Fruit fly (Drosophila melanogaster): ENCODE data around the gene MED20.

Gene MED20

DNA sequence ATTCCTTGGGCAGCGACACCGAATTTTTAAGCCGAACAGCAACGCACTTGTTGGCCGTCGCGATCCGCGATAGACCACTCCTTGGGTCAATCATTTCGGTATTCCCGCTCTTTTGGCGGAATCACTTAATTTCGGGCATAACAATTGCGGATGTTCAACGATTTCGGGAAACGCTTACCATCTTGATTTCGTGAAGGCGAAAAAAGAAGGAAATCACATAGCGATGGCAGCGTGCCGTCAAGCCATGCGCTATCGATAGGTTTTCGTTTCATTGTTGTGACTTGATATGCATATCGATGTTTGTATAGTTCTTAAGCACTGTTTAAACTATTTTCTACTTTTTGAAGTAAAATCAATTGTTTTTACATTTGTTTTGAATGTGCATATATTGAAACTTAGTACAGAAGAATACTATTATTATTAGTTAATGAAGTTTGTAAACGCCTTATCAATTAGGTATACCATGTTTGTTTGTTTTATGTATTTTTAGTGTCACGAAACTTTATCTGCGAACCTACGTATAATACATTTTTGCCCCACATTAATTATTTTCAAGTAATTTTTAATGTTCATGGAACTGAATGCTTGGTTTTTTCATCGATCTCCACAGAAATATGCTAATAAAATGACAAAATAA is 29.9 kb downstream of the MED20 start, which contains the start of gene RpL36A:
Gene RpL36A (minus strand): TSS at position 265 of the 637 bp plus-strand sequence.
- no peak for TF ChIP-seq CG10348 (GFP tag; IDR thresholded peaks at IDR 0.05)
- peak; percentile 34 for TF ChIP-seq CG15710 (tag; optimal IDR thresholded peaks at IDR 0.05)
- TF ChIP-seq rn (GFP tag; IDR thresholded peaks at IDR 0.05), result no peak
- no peak; the same call in 1 of the 2 replicates for TF ChIP-seq CG12605 (GFP tag; IDR thresholded peaks at IDR 0.05)
- peak; percentile 18 for TF ChIP-seq CG8159 (tag; optimal IDR thresholded peaks at IDR 0.05)
- TF ChIP-seq EcR (GFP tag; optimal IDR thresholded peaks at IDR 0.05), result no peak
- TF ChIP-seq CG13204 (GFP tag; optimal IDR thresholded peaks at IDR 0.05), result no peak
- TF ChIP-seq CG8301 (tag; optimal IDR thresholded peaks at IDR 0.05), result no peak
- peak; percentile 12 for TF ChIP-seq CG34367 (tag; optimal IDR thresholded peaks at IDR 0.05)
- peak; percentile 28; the same call in 1 of the 2 replicates for TF ChIP-seq Ets98B (GFP tag; IDR thresholded peaks at IDR 0.05)
- TF ChIP-seq D1 (tag; optimal IDR thresholded peaks at IDR 0.05), result no peak
- peak; percentile 6 for TF ChIP-seq Snoo (tag; optimal IDR thresholded peaks at IDR 0.05)
- TF ChIP-seq CG4496 (GFP tag; IDR thresholded peaks at IDR 0.05), result no peak; the same call in 2 of the 3 replicates
- TF ChIP-seq CG14655 (GFP tag; optimal IDR thresholded peaks at IDR 0.05), result no peak
- no peak for TF ChIP-seq CG32121 (GFP tag; IDR thresholded peaks at IDR 0.05)
- TF ChIP-seq fd96Ca (GFP tag; IDR thresholded peaks at IDR 0.05), result peak; percentile 34; the same call in 1 of the 3 replicates
- TF ChIP-seq Pif1A (GFP tag; optimal IDR thresholded peaks at IDR 0.05), result no peak
- TF ChIP-seq gl (tag; optimal IDR thresholded peaks at IDR 0.05), result peak; percentile 33
- no peak for TF ChIP-seq CG9948 (tag; optimal IDR thresholded peaks at IDR 0.05)
- no peak for TF ChIP-seq CG17806 (tag; optimal IDR thresholded peaks at IDR 0.05)
- TF ChIP-seq Pif1B (GFP tag; optimal IDR thresholded peaks at IDR 0.05), result no peak

DNA sequence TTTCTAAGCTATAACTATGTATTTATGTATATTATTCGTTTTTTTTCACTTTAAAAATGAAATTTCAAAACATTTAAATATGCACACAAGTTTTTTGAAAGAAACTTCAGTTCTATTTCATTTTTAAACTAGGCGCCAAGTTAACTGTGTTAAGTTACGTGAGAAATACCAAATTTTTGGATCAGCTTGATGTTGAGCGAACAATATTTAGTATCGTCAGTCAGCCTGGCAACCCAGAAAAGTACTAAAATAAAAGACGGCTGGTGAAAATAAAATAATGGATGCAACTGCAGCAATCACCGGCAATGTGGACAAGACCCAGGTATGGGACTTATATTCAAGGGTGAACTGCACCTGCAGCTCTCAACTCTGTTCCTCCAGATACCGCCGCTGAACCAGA is 31.8 kb downstream of the MED20 start, which contains the start of gene CCDC53:
Gene CCDC53 (plus strand): TSS at position 235 of the 400 bp plus-strand sequence.
- TF ChIP-seq CG9948 (tag; optimal IDR thresholded peaks at IDR 0.05), result no peak
- TF ChIP-seq Pif1B (GFP tag; optimal IDR thresholded peaks at IDR 0.05), result no peak
- no peak for TF ChIP-seq CG34367 (tag; optimal IDR thresholded peaks at IDR 0.05)
- no peak for TF ChIP-seq rn (GFP tag; IDR thresholded peaks at IDR 0.05)
- no peak for TF ChIP-seq CG14655 (GFP tag; optimal IDR thresholded peaks at IDR 0.05)
- TF ChIP-seq CG4496 (GFP tag; IDR thresholded peaks at IDR 0.05), result no peak
- TF ChIP-seq CG8301 (tag; optimal IDR thresholded peaks at IDR 0.05), result no peak
- no peak for TF ChIP-seq CG32121 (GFP tag; IDR thresholded peaks at IDR 0.05)
- no peak for TF ChIP-seq EcR (GFP tag; optimal IDR thresholded peaks at IDR 0.05)
- TF ChIP-seq CG15710 (tag; optimal IDR thresholded peaks at IDR 0.05), result no peak
- no peak for TF ChIP-seq CG12605 (GFP tag; IDR thresholded peaks at IDR 0.05)
- no peak for TF ChIP-seq CG17806 (tag; optimal IDR thresholded peaks at IDR 0.05)
- TF ChIP-seq CG13204 (GFP tag; optimal IDR thresholded peaks at IDR 0.05), result no peak
- TF ChIP-seq fd96Ca (GFP tag; IDR thresholded peaks at IDR 0.05), result no peak
- TF ChIP-seq gl (tag; optimal IDR thresholded peaks at IDR 0.05), result no peak
- no peak for TF ChIP-seq D1 (tag; optimal IDR thresholded peaks at IDR 0.05)
- TF ChIP-seq CG8159 (tag; optimal IDR thresholded peaks at IDR 0.05), result no peak
- TF ChIP-seq Pif1A (GFP tag; optimal IDR thresholded peaks at IDR 0.05), result no peak
- no peak for TF ChIP-seq Ets98B (GFP tag; IDR thresholded peaks at IDR 0.05)
- TF ChIP-seq Snoo (tag; optimal IDR thresholded peaks at IDR 0.05), result no peak

DNA sequence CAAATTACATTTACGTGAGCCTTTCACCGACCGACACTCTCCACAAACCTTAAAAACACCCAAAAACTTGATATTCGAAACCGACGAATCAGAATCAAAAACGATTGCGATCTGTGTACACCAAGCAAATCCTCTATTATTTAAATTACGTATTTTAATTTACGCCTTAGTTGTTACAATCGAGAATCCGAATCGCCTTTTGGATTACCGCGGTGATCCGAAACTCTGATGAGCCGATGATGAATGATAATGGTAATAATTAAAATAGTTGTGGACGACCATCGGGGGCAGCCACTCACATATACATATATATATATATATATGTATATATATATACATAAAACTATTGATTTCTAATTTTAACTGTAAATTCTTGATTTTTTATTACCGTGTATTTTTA is 33.0 kb downstream of the MED20 start, which contains the start of gene CG7367:
Gene CG7367 (minus strand): TSS at position 101 of the 400 bp plus-strand sequence.
- TF ChIP-seq fd96Ca (GFP tag; IDR thresholded peaks at IDR 0.05) (no peak), Pif1A (GFP tag; optimal IDR thresholded peaks at IDR 0.05) (no peak), Snoo (tag; optimal IDR thresholded peaks at IDR 0.05) (no peak), CG9948 (tag; optimal IDR thresholded peaks at IDR 0.05) (no peak), CG4496 (GFP tag; IDR thresholded peaks at IDR 0.05) (no peak), CG14655 (GFP tag; optimal IDR thresholded peaks at IDR 0.05) (no peak), CG34367 (tag; optimal IDR thresholded peaks at IDR 0.05) (no peak), CG8159 (tag; optimal IDR thresholded peaks at IDR 0.05) (no peak), Pif1B (GFP tag; optimal IDR thresholded peaks at IDR 0.05) (no peak), rn (GFP tag; IDR thresholded peaks at IDR 0.05) (no peak), CG13204 (GFP tag; optimal IDR thresholded peaks at IDR 0.05) (no peak), CG8301 (tag; optimal IDR thresholded peaks at IDR 0.05) (no peak), CG15710 (tag; optimal IDR thresholded peaks at IDR 0.05) (no peak), CG10348 (GFP tag; IDR thresholded peaks at IDR 0.05) (no peak), CG17806 (tag; optimal IDR thresholded peaks at IDR 0.05) (no peak)

DNA sequence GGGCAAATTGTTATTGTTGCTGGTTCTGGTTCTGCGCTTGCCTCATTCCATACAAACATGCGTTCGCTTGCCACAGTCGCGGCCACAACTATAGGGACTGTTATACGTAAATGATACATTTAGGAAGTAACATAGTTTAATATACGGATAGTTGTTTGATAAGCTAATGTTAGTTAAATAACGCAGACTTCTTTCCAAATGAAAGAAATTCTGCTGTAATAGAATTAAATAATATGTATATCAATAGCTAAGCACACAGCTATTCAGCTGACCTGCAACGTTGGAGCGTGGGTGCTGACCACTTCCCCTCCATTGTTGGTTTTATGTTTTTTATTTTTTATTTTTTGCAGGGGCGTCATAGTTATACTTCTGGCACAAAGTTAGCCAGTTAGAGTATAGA is 37.9 kb downstream of the MED20 start:
- TF ChIP-seq CG15710 (tag; optimal IDR thresholded peaks at IDR 0.05) (peak; percentile 57), Pif1A (GFP tag; optimal IDR thresholded peaks at IDR 0.05) (peak; percentile 78), CG4496 (GFP tag; IDR thresholded peaks at IDR 0.05) (peak; percentile 79), CG13204 (GFP tag; optimal IDR thresholded peaks at IDR 0.05) (no peak), Pif1B (GFP tag; optimal IDR thresholded peaks at IDR 0.05) (peak; percentile 18), CG12605 (GFP tag; IDR thresholded peaks at IDR 0.05) (peak; percentile 80), CG32121 (GFP tag; IDR thresholded peaks at IDR 0.05) (peak; percentile 83), CG8301 (tag; optimal IDR thresholded peaks at IDR 0.05) (peak; percentile 77), Ets98B (GFP tag; IDR thresholded peaks at IDR 0.05) (peak; percentile 82), CG9948 (tag; optimal IDR thresholded peaks at IDR 0.05) (peak; percentile 61), Snoo (tag; optimal IDR thresholded peaks at IDR 0.05) (no peak), CG10348 (GFP tag; IDR thresholded peaks at IDR 0.05) (no peak), gl (tag; optimal IDR thresholded peaks at IDR 0.05) (peak; percentile 8), CG8159 (tag; optimal IDR thresholded peaks at IDR 0.05) (peak; percentile 52), CG17806 (tag; optimal IDR thresholded peaks at IDR 0.05) (peak; percentile 53), EcR (GFP tag; optimal IDR thresholded peaks at IDR 0.05) (no peak), rn (GFP tag; IDR thresholded peaks at IDR 0.05) (0 out of 2 replicates have a peak, but pooled peaks have one; percentile 13), CG14655 (GFP tag; optimal IDR thresholded peaks at IDR 0.05) (no peak), fd96Ca (GFP tag; IDR thresholded peaks at IDR 0.05) (peak; percentile 75), D1 (tag; optimal IDR thresholded peaks at IDR 0.05) (no peak), CG34367 (tag; optimal IDR thresholded peaks at IDR 0.05) (peak; percentile 35)

DNA sequence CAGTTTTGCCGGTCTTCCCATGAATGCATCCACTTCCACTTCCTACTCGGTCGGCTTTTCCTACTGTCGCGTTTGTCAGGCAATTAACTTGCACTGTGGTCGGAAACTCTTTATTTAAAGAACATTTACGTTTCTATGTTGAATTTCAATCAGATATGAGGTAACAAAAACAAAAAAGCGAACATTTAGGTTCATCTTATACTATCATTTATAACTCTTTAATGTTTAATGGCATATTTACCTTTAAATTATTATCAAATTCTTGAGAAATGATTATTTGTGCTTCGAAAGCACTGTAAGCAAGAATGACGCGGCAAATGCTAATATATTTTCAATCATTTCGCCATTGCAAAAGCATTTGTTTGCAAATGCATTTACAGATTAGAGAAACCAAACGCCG is 38.9 kb downstream of the MED20 start:
- TF ChIP-seq Snoo (tag; optimal IDR thresholded peaks at IDR 0.05) (no peak), CG9948 (tag; optimal IDR thresholded peaks at IDR 0.05) (no peak), CG17806 (tag; optimal IDR thresholded peaks at IDR 0.05) (peak; percentile 6), Ets98B (GFP tag; IDR thresholded peaks at IDR 0.05) (no peak), CG4496 (GFP tag; IDR thresholded peaks at IDR 0.05) (peak; percentile 55; the same call in 1 of the 3 replicates), fd96Ca (GFP tag; IDR thresholded peaks at IDR 0.05) (no peak), Pif1A (GFP tag; optimal IDR thresholded peaks at IDR 0.05) (peak; percentile 18), CG10348 (GFP tag; IDR thresholded peaks at IDR 0.05) (no peak), CG8301 (tag; optimal IDR thresholded peaks at IDR 0.05) (peak; percentile 28), rn (GFP tag; IDR thresholded peaks at IDR 0.05) (no peak), CG12605 (GFP tag; IDR thresholded peaks at IDR 0.05) (0 out of 2 replicates have a peak, but pooled peaks have one; percentile 16), CG13204 (GFP tag; optimal IDR thresholded peaks at IDR 0.05) (no peak), CG15710 (tag; optimal IDR thresholded peaks at IDR 0.05) (no peak), CG8159 (tag; optimal IDR thresholded peaks at IDR 0.05) (no peak), EcR (GFP tag; optimal IDR thresholded peaks at IDR 0.05) (no peak), gl (tag; optimal IDR thresholded peaks at IDR 0.05) (no peak), D1 (tag; optimal IDR thresholded peaks at IDR 0.05) (no peak), CG32121 (GFP tag; IDR thresholded peaks at IDR 0.05) (peak; percentile 37; the same call in 1 of the 2 replicates), Pif1B (GFP tag; optimal IDR thresholded peaks at IDR 0.05) (no peak), CG14655 (GFP tag; optimal IDR thresholded peaks at IDR 0.05) (no peak), CG34367 (tag; optimal IDR thresholded peaks at IDR 0.05) (no peak)

Data from whole organism, pupa.